Worm (Caenorhabditis elegans): Measurements from ENCODE around the gene nhr-168.

nhr-168 gene

DNA sequence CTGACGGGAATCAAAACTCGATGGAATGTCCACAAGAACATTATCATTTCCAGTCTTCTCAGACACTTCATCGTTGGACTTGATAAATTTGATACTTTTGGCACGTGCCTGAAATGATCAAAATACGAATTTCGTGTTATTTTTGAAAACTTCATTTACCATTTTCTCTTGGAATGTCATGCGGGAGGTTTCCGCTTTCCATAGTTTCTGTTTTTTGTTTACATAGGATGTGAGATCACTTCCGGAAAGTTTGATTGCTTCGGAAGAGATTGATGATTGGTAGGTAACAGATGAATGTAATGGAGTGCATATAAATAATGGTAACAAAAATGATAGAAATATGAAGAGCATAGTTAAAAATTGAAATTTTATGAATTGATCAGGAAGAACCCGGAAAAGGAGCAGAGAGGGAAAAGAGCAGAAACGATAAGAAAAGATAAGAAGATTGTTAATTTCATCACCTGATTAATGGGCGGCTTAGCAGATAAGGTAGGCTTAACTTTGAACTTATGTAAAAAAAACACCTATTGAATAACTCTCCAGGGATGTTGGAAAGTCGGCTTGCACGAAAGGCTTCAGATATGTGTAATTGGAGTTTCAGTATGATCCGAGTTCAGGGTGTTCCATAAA, 24.1 kb upstream of the nhr-168 start, which contains the start of gene F32H5.1:
TSS of gene F32H5.1 (minus strand) at position 386 of the 630 bp plus-strand sequence.
- no peak for TF ChIP-seq aly-1 (tag; optimal IDR thresholded peaks at IDR 0.05)

DNA sequence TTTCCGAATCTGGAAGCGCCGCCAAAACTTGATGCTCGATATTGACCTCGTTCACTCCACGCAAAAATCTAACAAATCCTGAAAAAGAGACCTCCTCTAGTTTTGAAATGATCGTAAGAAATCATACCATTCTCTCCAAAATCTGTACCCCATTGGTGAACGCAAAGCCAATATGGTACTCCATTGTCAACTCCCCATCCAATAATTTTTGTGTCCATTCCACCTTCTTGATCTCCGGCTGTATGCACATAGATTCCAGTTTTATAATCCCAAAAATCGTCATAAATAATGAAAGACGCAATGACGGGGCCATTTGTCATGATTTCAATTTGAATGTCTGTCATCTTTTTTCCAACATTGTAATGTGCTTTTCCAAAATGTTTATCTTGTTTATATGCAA, 22.5 kb upstream of the nhr-168 start:
- TF ChIP-seq hnd-1 (tag; optimal IDR thresholded peaks at IDR 0.05) (no peak), F13C5.2 (tag; optimal IDR thresholded peaks at IDR 0.05) (no peak), aly-1 (tag; optimal IDR thresholded peaks at IDR 0.05) (no peak), sea-1 (GFP tag; conservative IDR thresholded peaks at IDR 0.05) (no peak), tbx-37 (GFP tag; conservative IDR thresholded peaks at IDR 0.05) (no peak)

DNA sequence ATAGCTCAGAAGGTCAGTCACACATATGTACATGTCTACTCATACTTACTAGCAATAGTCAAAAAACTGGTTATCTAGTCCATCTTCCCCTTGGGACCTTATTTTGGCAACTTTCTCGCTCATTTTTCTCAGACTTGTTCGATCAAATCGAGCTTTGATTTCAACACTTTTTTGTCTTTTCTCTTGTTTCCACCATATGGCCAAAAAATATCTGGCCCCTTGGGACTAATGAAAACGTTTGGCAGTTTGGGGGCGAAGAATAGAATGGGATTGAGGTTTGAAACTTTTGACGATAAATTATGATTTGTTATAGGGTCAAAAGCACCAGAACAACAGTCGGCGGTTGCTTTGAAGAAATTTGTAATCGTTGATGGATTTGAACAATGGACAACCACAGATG, 18.7 kb upstream of the nhr-168 start:
- no peak for TF ChIP-seq scrt-1 (GFP tag; IDR thresholded peaks at IDR 0.05)
- TF ChIP-seq F13C5.2 (tag; optimal IDR thresholded peaks at IDR 0.05): no peak
- no peak for TF ChIP-seq ceh-13 (GFP tag; optimal IDR thresholded peaks at IDR 0.05)
- no peak for TF ChIP-seq tbx-37 (GFP tag; conservative IDR thresholded peaks at IDR 0.05)
- TF ChIP-seq pes-1 (GFP tag; IDR thresholded peaks at IDR 0.05): no peak
- no peak for TF ChIP-seq tra-4 (tag; optimal IDR thresholded peaks at IDR 0.05)
- TF ChIP-seq B0310.2 (tag; optimal IDR thresholded peaks at IDR 0.05): no peak
- no peak for TF ChIP-seq ama-1 (optimal IDR thresholded peaks at IDR 0.05)
- no peak for TF ChIP-seq hnd-1 (tag; optimal IDR thresholded peaks at IDR 0.05)
- TF ChIP-seq tbx-11 (GFP tag; IDR thresholded peaks at IDR 0.05): no peak
- TF ChIP-seq hmg-4 (GFP tag; optimal IDR thresholded peaks at IDR 0.05): no peak

DNA sequence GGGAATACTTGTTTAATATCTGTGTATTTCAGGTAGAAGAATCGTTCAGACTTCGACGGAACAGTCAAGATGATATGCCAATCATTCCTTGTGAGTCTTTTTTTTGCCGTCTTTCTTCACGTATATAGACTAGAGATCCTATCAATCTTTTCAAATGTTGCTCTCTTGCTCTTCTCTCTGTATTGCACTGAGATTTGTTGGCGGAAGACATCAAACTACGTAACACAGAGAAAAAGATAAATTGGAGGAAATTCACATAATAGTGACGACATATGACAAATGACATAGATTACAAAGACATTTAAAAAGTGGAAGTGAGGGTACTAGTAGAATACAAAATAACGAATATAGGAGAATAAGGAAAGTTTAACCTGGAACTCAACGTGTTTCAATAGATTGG, 18.1 kb upstream of the nhr-168 start:
- TF ChIP-seq sea-1 (GFP tag; conservative IDR thresholded peaks at IDR 0.05) (no peak), scrt-1 (GFP tag; IDR thresholded peaks at IDR 0.05) (no peak), ets-7 (tag; optimal IDR thresholded peaks at IDR 0.05) (no peak), hmg-4 (GFP tag; optimal IDR thresholded peaks at IDR 0.05) (no peak), ama-1 (optimal IDR thresholded peaks at IDR 0.05) (no peak), pes-1 (GFP tag; IDR thresholded peaks at IDR 0.05) (no peak), hnd-1 (tag; optimal IDR thresholded peaks at IDR 0.05) (no peak), ceh-13 (GFP tag; optimal IDR thresholded peaks at IDR 0.05) (no peak), tra-4 (tag; optimal IDR thresholded peaks at IDR 0.05) (no peak), aly-1 (tag; optimal IDR thresholded peaks at IDR 0.05) (no peak), flt-1 (GFP tag; IDR thresholded peaks at IDR 0.05) (no peak), F13C5.2 (tag; optimal IDR thresholded peaks at IDR 0.05) (no peak)

DNA sequence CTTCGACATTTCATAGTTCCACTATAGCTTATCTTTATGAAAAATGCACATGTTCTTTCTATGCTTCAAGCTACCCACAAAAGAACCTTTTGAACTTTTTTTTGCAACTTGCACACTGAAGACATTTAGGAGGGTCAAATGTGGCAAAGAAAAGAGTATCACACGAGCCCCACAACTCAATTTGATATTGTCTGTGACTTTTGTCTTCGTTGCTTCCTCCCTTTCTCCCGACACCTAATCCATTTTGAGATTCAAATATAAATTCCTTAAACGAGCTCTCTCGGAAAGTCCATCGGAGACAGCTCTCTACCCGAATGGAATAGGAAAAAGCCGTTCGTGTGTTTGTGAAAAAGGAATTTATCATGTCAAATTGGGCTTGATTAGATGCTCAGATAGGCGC, 16.6 kb upstream of the nhr-168 start:
- no peak for TF ChIP-seq sea-1 (GFP tag; conservative IDR thresholded peaks at IDR 0.05)
- TF ChIP-seq scrt-1 (GFP tag; IDR thresholded peaks at IDR 0.05): no peak
- no peak for TF ChIP-seq ceh-13 (GFP tag; optimal IDR thresholded peaks at IDR 0.05)
- no peak for TF ChIP-seq tra-4 (tag; optimal IDR thresholded peaks at IDR 0.05)
- TF ChIP-seq B0310.2 (tag; optimal IDR thresholded peaks at IDR 0.05): no peak
- TF ChIP-seq hmbx-1 (tag; optimal IDR thresholded peaks at IDR 0.05): no peak
- no peak for TF ChIP-seq tbx-11 (GFP tag; IDR thresholded peaks at IDR 0.05)
- no peak for TF ChIP-seq tbx-37 (GFP tag; conservative IDR thresholded peaks at IDR 0.05)

DNA sequence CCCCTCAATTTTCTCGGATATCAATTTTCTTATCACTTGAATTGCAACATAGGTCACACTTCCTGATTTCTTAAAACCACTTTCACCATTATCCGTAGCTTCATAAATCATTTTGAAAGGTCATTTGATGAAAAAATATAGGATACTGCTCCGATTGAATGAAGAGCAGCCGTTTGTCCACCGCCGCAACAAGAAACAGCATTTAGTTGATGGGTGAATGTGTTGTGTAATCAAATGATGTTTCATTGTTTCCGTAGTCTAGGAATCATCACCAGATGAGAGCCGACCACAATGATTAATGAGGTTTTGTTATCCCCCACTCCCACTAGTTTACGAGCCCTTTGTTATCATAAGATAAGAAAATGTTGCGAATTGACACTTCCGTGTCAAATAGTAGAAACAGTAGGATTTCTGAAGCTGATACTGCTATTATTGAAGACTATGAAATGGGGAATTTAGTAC, 12.2 kb upstream of the nhr-168 start, which contains the start of gene twk-43:
TSS of gene twk-43 (plus strand) at position 412 of the 462 bp plus-strand sequence.
- TF ChIP-seq ama-1 (optimal IDR thresholded peaks at IDR 0.05) (no peak), pes-1 (GFP tag; IDR thresholded peaks at IDR 0.05) (no peak), F13C5.2 (tag; optimal IDR thresholded peaks at IDR 0.05) (no peak), ceh-13 (GFP tag; optimal IDR thresholded peaks at IDR 0.05) (no peak), aly-1 (tag; optimal IDR thresholded peaks at IDR 0.05) (no peak), tbx-37 (GFP tag; conservative IDR thresholded peaks at IDR 0.05) (no peak), hmg-4 (GFP tag; optimal IDR thresholded peaks at IDR 0.05) (no peak), flt-1 (GFP tag; IDR thresholded peaks at IDR 0.05) (no peak), ets-7 (tag; optimal IDR thresholded peaks at IDR 0.05) (no peak), tra-4 (tag; optimal IDR thresholded peaks at IDR 0.05) (no peak), tbx-11 (GFP tag; IDR thresholded peaks at IDR 0.05) (no peak), ceh-36 (tag; optimal IDR thresholded peaks at IDR 0.05) (no peak), scrt-1 (GFP tag; IDR thresholded peaks at IDR 0.05) (no peak), hmbx-1 (tag; optimal IDR thresholded peaks at IDR 0.05) (no peak), hnd-1 (tag; optimal IDR thresholded peaks at IDR 0.05) (no peak), sea-1 (GFP tag; conservative IDR thresholded peaks at IDR 0.05) (no peak), B0310.2 (tag; optimal IDR thresholded peaks at IDR 0.05) (no peak)

DNA sequence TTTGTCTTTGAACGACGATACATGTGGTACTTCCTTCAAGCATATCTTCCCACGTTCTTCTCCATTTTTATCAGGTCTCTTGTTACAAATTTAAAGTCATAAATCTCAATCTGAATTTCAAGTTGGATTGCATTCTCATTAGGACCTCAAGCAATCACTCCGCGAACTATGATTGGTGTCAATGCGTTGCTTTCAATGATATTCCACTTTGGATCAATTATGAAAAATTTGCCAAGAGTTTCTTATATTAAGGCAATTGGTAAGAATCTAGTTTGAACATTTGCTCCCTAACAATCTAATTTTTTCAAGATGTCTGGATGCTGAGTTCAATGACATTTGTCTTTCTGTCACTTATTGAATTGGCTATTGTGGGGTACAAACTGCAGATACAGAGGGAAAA, 8.6 kb upstream of the nhr-168 start:
- no peak for TF ChIP-seq ets-7 (tag; optimal IDR thresholded peaks at IDR 0.05)
- TF ChIP-seq F13C5.2 (tag; optimal IDR thresholded peaks at IDR 0.05): no peak
- no peak for TF ChIP-seq ama-1 (optimal IDR thresholded peaks at IDR 0.05)

DNA sequence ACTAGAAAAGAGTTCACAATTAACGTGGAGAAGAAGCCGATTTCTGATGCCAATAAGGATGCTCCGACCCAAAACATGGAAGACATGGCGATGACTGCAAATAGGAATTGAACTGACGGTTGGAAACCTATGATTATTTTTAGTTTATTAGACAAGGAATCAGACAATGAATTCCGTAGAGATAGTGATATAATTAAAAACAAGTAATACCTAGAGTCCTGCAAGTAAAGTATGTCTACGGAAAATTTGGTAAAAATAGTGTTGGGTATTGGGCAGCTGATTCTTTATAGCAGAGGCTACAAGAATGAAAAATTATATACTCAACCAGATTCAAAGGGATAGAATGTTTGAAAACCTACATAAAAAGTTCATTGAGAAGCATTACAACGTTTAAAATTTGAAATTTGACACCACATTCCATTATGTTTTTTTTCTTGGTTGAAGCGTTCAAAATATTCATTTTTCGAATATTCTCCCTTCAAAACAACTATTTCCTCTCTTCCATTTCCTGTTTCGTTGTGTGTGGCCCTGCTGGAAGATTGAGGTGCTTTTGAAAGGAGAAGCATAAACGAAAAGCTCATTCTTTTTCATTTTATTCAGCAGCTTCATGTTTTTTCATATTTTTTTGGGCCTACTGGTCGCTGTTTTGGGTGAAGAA, 6.1 kb upstream of the nhr-168 start, which contains the start of the genes str-4 and lgc-48:
TSS of gene str-4 (minus strand) at position 101 of the 658 bp plus-strand sequence.
TSS of gene lgc-48 (plus strand) at position 608 of the 658 bp plus-strand sequence.
- TF ChIP-seq F13C5.2 (tag; optimal IDR thresholded peaks at IDR 0.05): no peak
- TF ChIP-seq hnd-1 (tag; optimal IDR thresholded peaks at IDR 0.05): no peak
- TF ChIP-seq flt-1 (GFP tag; IDR thresholded peaks at IDR 0.05): no peak
- TF ChIP-seq scrt-1 (GFP tag; IDR thresholded peaks at IDR 0.05): no peak
- no peak for TF ChIP-seq sea-1 (GFP tag; conservative IDR thresholded peaks at IDR 0.05)
- no peak for TF ChIP-seq hmbx-1 (tag; optimal IDR thresholded peaks at IDR 0.05)
- TF ChIP-seq hmg-4 (GFP tag; optimal IDR thresholded peaks at IDR 0.05): no peak
- TF ChIP-seq B0310.2 (tag; optimal IDR thresholded peaks at IDR 0.05): no peak
- no peak for TF ChIP-seq ceh-36 (tag; optimal IDR thresholded peaks at IDR 0.05)
- TF ChIP-seq pes-1 (GFP tag; IDR thresholded peaks at IDR 0.05): no peak
- no peak for TF ChIP-seq ets-7 (tag; optimal IDR thresholded peaks at IDR 0.05)
- TF ChIP-seq ama-1 (optimal IDR thresholded peaks at IDR 0.05): no peak
- no peak for TF ChIP-seq ceh-13 (GFP tag; optimal IDR thresholded peaks at IDR 0.05)
- no peak for TF ChIP-seq aly-1 (tag; optimal IDR thresholded peaks at IDR 0.05)
- no peak for TF ChIP-seq tra-4 (tag; optimal IDR thresholded peaks at IDR 0.05)
- no peak for TF ChIP-seq tbx-11 (GFP tag; IDR thresholded peaks at IDR 0.05)
- no peak for TF ChIP-seq tbx-37 (GFP tag; conservative IDR thresholded peaks at IDR 0.05)

Data from whole organism, early embryonic.